Worm (Caenorhabditis elegans): Measurements from ENCODE around the gene C02F12.8.

ce11 chrX:3659192-3659591 is 33.8 kb downstream of the C02F12.8 start, which contains the start of gene R11G1.1:
- TF ChIP-seq med-1 (GFP tag; optimal IDR thresholded peaks at IDR 0.05; ENCODE audit: insufficient read depth) (no peak), ztf-29 (GFP tag; IDR thresholded peaks at IDR 0.05) (no peak), flt-1 (GFP tag; IDR thresholded peaks at IDR 0.05) (no peak), T22C8.4 (GFP tag; IDR thresholded peaks at IDR 0.05) (no peak), klf-2 (GFP tag; conservative IDR thresholded peaks at IDR 0.05) (no peak), tab-1 (GFP tag; IDR thresholded peaks at IDR 0.05) (no peak), cog-1 (tag; optimal IDR thresholded peaks at IDR 0.05) (no peak)
